Worm (Caenorhabditis elegans) whole organism, young adult: ENCODE measurements around the gene nxf-1.
A peak's percentile ranks its signal among the peaks of the same experiment; 100 is the strongest.

Source experiments
- B0336.3 ChIP-seq: fragments of 200-800 bp; sonication (Bioruptor generic); IDR thresholded peaks from 2 replicates; pipeline ENCODE4 v1.3.6; 2022; ENCODE audit warnings: missing genetic modification characterization, missing compliant biosample characterization
- C06A6.2 ChIP-seq: fragments of 200-800 bp; sonication (Bioruptor generic); conservative IDR thresholded peaks from 2 replicates; pipeline ENCODE4 v1.3.6; 2022; ENCODE audit warnings: missing genetic modification characterization, missing compliant biosample characterization
- C17E4.6 ChIP-seq: fragments of 200-800 bp; sonication (Bioruptor generic); IDR thresholded peaks from 2 replicates; pipeline ENCODE4 v1.3.6; 2022; ENCODE audit warnings: missing genetic modification reagents, missing genetic modification characterization, missing compliant biosample characterization
- F22D6.2 ChIP-seq: sonication (generic microtip); optimal IDR thresholded peaks from 2 replicates; lab custom pipeline; 2016; ENCODE audit warnings: mild to moderate bottlenecking, missing genetic modification characterization, missing compliant biosample characterization
- F49E8.2 ChIP-seq: sonication (generic microtip); optimal IDR thresholded peaks from 3 replicates; lab custom pipeline; 2017; ENCODE audit warnings: missing genetic modification characterization, mild to moderate bottlenecking, missing compliant biosample characterization, antibody characterized with exemption, moderate library complexity; ENCODE audit not compliant: insufficient read depth
- F55B11.4 ChIP-seq: sonication (generic microtip); optimal IDR thresholded peaks from 2 replicates; lab custom pipeline; 2016; ENCODE audit warnings: missing compliant biosample characterization, missing genetic modification characterization, borderline replicate concordance; ENCODE audit not compliant: insufficient read depth
- F57C9.4 ChIP-seq: sonication (generic microtip); optimal IDR thresholded peaks from 2 replicates; lab custom pipeline; 2017; ENCODE audit warnings: mild to moderate bottlenecking, missing genetic modification characterization, missing compliant biosample characterization
- T07F8.4 ChIP-seq: sonication (generic microtip); optimal IDR thresholded peaks from 2 replicates; lab custom pipeline; 2016; ENCODE audit warnings: mild to moderate bottlenecking, missing genetic modification characterization, moderate library complexity, missing compliant biosample characterization
- Y79H2A.3 ChIP-seq: fragments of 200-800 bp; sonication (Bioruptor generic); conservative IDR thresholded peaks from 2 replicates; pipeline ENCODE4 v1.3.6; 2022; ENCODE audit warnings: missing genetic modification reagents, missing genetic modification characterization, missing compliant biosample characterization
- aptf-2 ChIP-seq: fragments of 200-800 bp; sonication (Bioruptor generic); conservative IDR thresholded peaks from 2 replicates; pipeline ENCODE4 v1.3.6; 2022; ENCODE audit warnings: missing genetic modification reagents, missing genetic modification characterization, missing compliant biosample characterization
- aptf-3 ChIP-seq: fragments of 200-800 bp; sonication (Bioruptor generic); IDR thresholded peaks from 2 replicates; pipeline ENCODE4 v1.3.6; 2022; ENCODE audit warnings: missing genetic modification characterization, missing compliant biosample characterization
- bed-1 ChIP-seq: fragments of 200-800 bp; sonication (Bioruptor generic); IDR thresholded peaks from 2 replicates; pipeline ENCODE4 v1.3.6; 2022; ENCODE audit warnings: missing genetic modification reagents, missing genetic modification characterization, missing compliant biosample characterization
- cebp-1 ChIP-seq, 2 experiments: fragments of 200-800 bp in 1 of 2; sonication (Bioruptor generic) in 1 of 2; sonication (generic microtip) in 1 of 2; IDR thresholded peaks in 1 of 2; optimal IDR thresholded peaks in 1 of 2; 2 replicates each; pipeline versions ENCODE4 v1.3.6 to Lab custom; 2017 to 2022; ENCODE audit warnings: missing compliant biosample characterization in 2 of 2, missing genetic modification characterization in 2 of 2, mild to moderate bottlenecking in 1 of 2, missing genetic modification reagents in 1 of 2, moderate library complexity in 1 of 2
- ceh-100 ChIP-seq: fragments of 200-800 bp; sonication (Bioruptor generic); IDR thresholded peaks from 2 replicates; pipeline ENCODE4 v1.3.6; 2022; ENCODE audit warnings: missing genetic modification reagents, missing genetic modification characterization, missing compliant biosample characterization
- chd-7 ChIP-seq: sonication (generic microtip); optimal IDR thresholded peaks from 2 replicates; lab custom pipeline; 2016; ENCODE audit warnings: mild to moderate bottlenecking, missing genetic modification characterization, moderate library complexity, missing compliant biosample characterization
- die-1 ChIP-seq: sonication (generic microtip); optimal IDR thresholded peaks from 2 replicates; lab custom pipeline; 2016; ENCODE audit warnings: missing genotype, mild to moderate bottlenecking, missing genetic modification characterization, missing compliant biosample characterization
- egl-18 ChIP-seq: fragments of 200-800 bp; sonication (Bioruptor generic); IDR thresholded peaks from 2 replicates; pipeline ENCODE4 v1.3.6; 2022; ENCODE audit warnings: missing genetic modification reagents, missing genetic modification characterization, missing compliant biosample characterization
- egl-44 ChIP-seq: fragments of 200-800 bp; sonication (Bioruptor generic); IDR thresholded peaks from 2 replicates; pipeline ENCODE4 v1.3.6; 2022; ENCODE audit warnings: missing genetic modification reagents, missing genetic modification characterization, missing compliant biosample characterization
- egrh-3 ChIP-seq: fragments of 200-800 bp; sonication (Bioruptor generic); IDR thresholded peaks from 2 replicates; pipeline ENCODE4 v1.3.6; 2022; ENCODE audit warnings: missing genetic modification reagents, missing genetic modification characterization, missing compliant biosample characterization
- ekl-4 ChIP-seq: fragments of 200-800 bp; sonication (Bioruptor generic); IDR thresholded peaks from 2 replicates; pipeline ENCODE4 v1.3.6; 2022; ENCODE audit warnings: missing genetic modification reagents, missing genetic modification characterization, missing compliant biosample characterization
- hmg-20 ChIP-seq: fragments of 200-800 bp; sonication (Bioruptor generic); IDR thresholded peaks from 2 replicates; pipeline ENCODE4 v1.3.6; 2022; ENCODE audit warnings: missing genetic modification reagents, missing genetic modification characterization, missing compliant biosample characterization
- lin-40 ChIP-seq: sonication (generic microtip); optimal IDR thresholded peaks from 2 replicates; lab custom pipeline; 2016; ENCODE audit warnings: missing genetic modification characterization, mild to moderate bottlenecking, missing compliant biosample characterization, missing genotype, missing genetic modification reagents
- lin-54 ChIP-seq: fragments of 200-800 bp; sonication (Bioruptor generic); optimal IDR thresholded peaks from 2 replicates; lab custom pipeline; 2018; ENCODE audit warnings: mild to moderate bottlenecking, missing genetic modification characterization, missing compliant biosample characterization
- lsl-1 ChIP-seq: fragments of 200-800 bp; sonication (Bioruptor generic); optimal IDR thresholded peaks from 2 replicates; lab custom pipeline; 2018; ENCODE audit warnings: mild to moderate bottlenecking, missing genetic modification characterization, moderate library complexity, missing compliant biosample characterization
- madf-6 ChIP-seq: fragments of 200-800 bp; sonication (Bioruptor generic); IDR thresholded peaks from 2 replicates; pipeline ENCODE4 v1.3.6; 2022; ENCODE audit warnings: missing genetic modification reagents, missing genetic modification characterization, missing compliant biosample characterization
- madf-8 ChIP-seq: fragments of 200-800 bp; sonication (Bioruptor generic); conservative IDR thresholded peaks from 2 replicates; pipeline ENCODE4 v1.3.6; 2022; ENCODE audit warnings: missing genetic modification reagents, missing genetic modification characterization, missing compliant biosample characterization
- mcd-1 ChIP-seq: fragments of 200-800 bp; sonication (Bioruptor generic); IDR thresholded peaks from 2 replicates; pipeline ENCODE4 v1.3.6; 2022; ENCODE audit warnings: missing genetic modification reagents, missing genetic modification characterization, missing compliant biosample characterization
- mxl-1 ChIP-seq: sonication (generic microtip); optimal IDR thresholded peaks from 2 replicates; lab custom pipeline; 2016; ENCODE audit warnings: missing genetic modification characterization, missing compliant biosample characterization
- nfya-2 ChIP-seq: fragments of 200-800 bp; sonication (Bioruptor generic); IDR thresholded peaks from 2 replicates; pipeline ENCODE4 v1.3.6; 2022; ENCODE audit warnings: missing genetic modification reagents, missing genetic modification characterization, missing compliant biosample characterization
- nhr-120 ChIP-seq: fragments of 200-800 bp; sonication (Bioruptor generic); IDR thresholded peaks from 2 replicates; pipeline ENCODE4 v1.3.6; 2022; ENCODE audit warnings: missing genetic modification characterization, missing compliant biosample characterization
- rec-8 ChIP-seq, 2 experiments: sonication (generic microtip); optimal IDR thresholded peaks; 2 replicates each; lab custom pipeline; 2016; ENCODE audit warnings: mild to moderate bottlenecking in 2 of 2, missing genetic modification characterization in 2 of 2, missing genetic modification reagents in 2 of 2, missing genotype in 2 of 2, missing biosample characterization in 1 of 2, missing compliant biosample characterization in 1 of 2, moderate library complexity in 1 of 2
- repo-1 ChIP-seq: sonication (generic microtip); optimal IDR thresholded peaks from 2 replicates; lab custom pipeline; 2017; ENCODE audit warnings: mild to moderate bottlenecking, missing genetic modification characterization, missing compliant biosample characterization
- rpc-1 ChIP-seq, 2 experiments: fragments of 150-350 bp in 1 of 2; sonication (generic microtip) in 1 of 2; optimal IDR thresholded peaks; 2 replicates each; lab custom pipeline; 2014 to 2018; ENCODE audit warnings: missing biosample characterization in 1 of 2, missing genetic modification characterization in 1 of 2, missing genetic modification reagents in 1 of 2, missing genotype in 1 of 2
- sdz-38 ChIP-seq: sonication (generic microtip); optimal IDR thresholded peaks from 2 replicates; lab custom pipeline; 2016; ENCODE audit warnings: missing genotype, missing genetic modification characterization, missing compliant biosample characterization
- snpc-3.4 ChIP-seq: sonication (generic microtip); optimal IDR thresholded peaks from 2 replicates; lab custom pipeline; 2017; ENCODE audit warnings: missing genetic modification characterization, mild to moderate bottlenecking, missing compliant biosample characterization, antibody characterized with exemption, moderate library complexity, missing genotype, missing genetic modification reagents
- sptf-2 ChIP-seq: fragments of 200-800 bp; sonication (Bioruptor generic); optimal IDR thresholded peaks from 2 replicates; lab custom pipeline; 2018; ENCODE audit warnings: mild to moderate bottlenecking, missing genetic modification characterization, missing compliant biosample characterization
- tbx-9 ChIP-seq: sonication (generic microtip); optimal IDR thresholded peaks from 2 replicates; lab custom pipeline; 2016; ENCODE audit warnings: borderline replicate concordance, missing genetic modification characterization, inconsistent platforms, missing compliant biosample characterization
- unc-130 ChIP-seq: sonication (generic microtip); optimal IDR thresholded peaks from 2 replicates; lab custom pipeline; 2016; ENCODE audit warnings: missing genetic modification reagents, missing genetic modification characterization, missing compliant biosample characterization
- ztf-18 ChIP-seq: sonication (generic microtip); optimal IDR thresholded peaks from 2 replicates; lab custom pipeline; 2016; ENCODE audit warnings: missing genotype, mild to moderate bottlenecking, missing genetic modification characterization, missing compliant biosample characterization
- ztf-22 ChIP-seq: fragments of 200-800 bp; sonication (Bioruptor generic); optimal IDR thresholded peaks from 2 replicates; lab custom pipeline; 2018; ENCODE audit warnings: mild to moderate bottlenecking, missing genetic modification characterization, moderate library complexity, missing compliant biosample characterization

nxf-1 gene

DNA sequence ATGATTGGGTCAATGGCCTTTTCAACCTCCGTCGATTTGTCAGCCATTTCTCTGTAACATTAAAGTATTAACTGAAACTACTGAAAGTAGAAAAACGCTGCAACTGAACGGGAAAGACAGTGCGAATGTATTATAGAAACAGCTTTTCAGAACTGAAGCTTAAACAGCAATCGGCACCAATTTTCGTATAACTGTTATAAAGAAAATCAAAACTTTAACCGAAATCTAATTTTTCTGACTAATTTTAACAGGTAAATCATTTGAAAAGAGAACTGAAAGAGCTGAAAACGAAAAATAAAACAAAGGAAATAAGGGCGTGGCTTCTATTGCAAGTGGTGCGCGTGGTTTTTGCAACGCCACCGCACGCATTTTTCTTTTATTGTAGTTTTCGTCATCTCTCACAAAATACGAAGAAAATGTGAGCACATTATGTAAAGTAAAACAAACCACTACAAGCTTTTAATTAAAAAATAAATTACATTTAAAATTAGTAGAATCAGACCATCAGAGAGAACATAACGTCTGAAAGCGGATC lies 10.2 kb upstream of the nxf-1 start, which contains the start of gene rrsr-1:
rrsr-1 (minus strand) TSS at position 51 of the 535 bp plus-strand sequence.
- TF ChIP-seq repo-1: no peak
- TF ChIP-seq unc-130 (GFP tag; lab: Kevin White, UChicago): no peak
- TF ChIP-seq F57C9.4 (tag; lab: Kevin White, UChicago): no peak
- no peak for TF ChIP-seq chd-7 (tag; lab: Kevin White, UChicago)
- TF ChIP-seq lin-40: no peak
- no peak for TF ChIP-seq hmg-20 (GFP tag; lab: Robert Waterston, UW)
- TF ChIP-seq egrh-3 (GFP tag; lab: Robert Waterston, UW): no peak
- TF ChIP-seq lin-54: no peak
- TF ChIP-seq nhr-120 (GFP tag; lab: Robert Waterston, UW): no peak
- no peak for TF ChIP-seq ztf-18
- TF ChIP-seq tbx-9 (tag; lab: Kevin White, UChicago): no peak
- no peak for TF ChIP-seq mxl-1 (tag; lab: Kevin White, UChicago)
- no peak for TF ChIP-seq F22D6.2 (tag; lab: Kevin White, UChicago)
- no peak for TF ChIP-seq die-1 (tag; lab: Kevin White, UChicago)
- TF ChIP-seq lsl-1 (GFP tag; lab: Kevin White, UChicago): no peak
- no peak for TF ChIP-seq F49E8.2 (tag; lab: Kevin White, UChicago)
- TF ChIP-seq nfya-2 (GFP tag; lab: Robert Waterston, UW): no peak
- no peak for TF ChIP-seq rec-8 (tag; optimal IDR thresholded peaks at IDR 0.05; lab: Kevin White, UChicago)
- TF ChIP-seq egl-44 (GFP tag; lab: Robert Waterston, UW): no peak
- TF ChIP-seq ceh-100 (GFP tag; lab: Robert Waterston, UW): peak; percentile 78
- no peak for TF ChIP-seq ztf-22 (GFP tag; lab: Kevin White, UChicago)
- TF ChIP-seq rpc-1 (optimal IDR thresholded peaks at IDR 0.05; lab: Kevin White, UChicago): peak; percentile 11
- no peak for TF ChIP-seq rpc-1 (tag; optimal IDR thresholded peaks at IDR 0.05; lab: Kevin White, UChicago)
- 0 out of 2 replicates have a peak, but pooled peaks have one; percentile 20 for TF ChIP-seq mcd-1 (GFP tag; lab: Robert Waterston, UW)
- no peak for TF ChIP-seq F55B11.4
- TF ChIP-seq madf-8 (GFP tag; lab: Robert Waterston, UW): no peak
- TF ChIP-seq egl-18 (GFP tag; lab: Robert Waterston, UW): no peak
- TF ChIP-seq T07F8.4 (tag; lab: Kevin White, UChicago): no peak
- TF ChIP-seq Y79H2A.3 (GFP tag; lab: Robert Waterston, UW): no peak
- no peak for TF ChIP-seq aptf-2 (GFP tag; lab: Robert Waterston, UW)
- no peak for TF ChIP-seq C17E4.6 (GFP tag; lab: Robert Waterston, UW)
- TF ChIP-seq bed-1 (GFP tag; lab: Robert Waterston, UW): no peak
- TF ChIP-seq cebp-1 (GFP tag; IDR thresholded peaks at IDR 0.05; lab: Robert Waterston, UW): no peak
- TF ChIP-seq cebp-1 (tag; optimal IDR thresholded peaks at IDR 0.05; lab: Kevin White, UChicago): no peak
- TF ChIP-seq aptf-3 (GFP tag; lab: Robert Waterston, UW): no peak
- TF ChIP-seq madf-6 (GFP tag; lab: Robert Waterston, UW): peak; percentile 31; the same call in 1 of the 2 replicates
- no peak for TF ChIP-seq B0336.3 (GFP tag; lab: Robert Waterston, UW)
- TF ChIP-seq sptf-2 (GFP tag; lab: Kevin White, UChicago): no peak
- TF ChIP-seq snpc-3.4 (tag; lab: Kevin White, UChicago): peak; percentile 14
- TF ChIP-seq ekl-4 (GFP tag; lab: Robert Waterston, UW): no peak
- no peak for TF ChIP-seq sdz-38
- no peak for TF ChIP-seq C06A6.2
